Worm (Caenorhabditis elegans): Measurements from ENCODE around the gene btb-20.

btb-20 gene

DNA sequence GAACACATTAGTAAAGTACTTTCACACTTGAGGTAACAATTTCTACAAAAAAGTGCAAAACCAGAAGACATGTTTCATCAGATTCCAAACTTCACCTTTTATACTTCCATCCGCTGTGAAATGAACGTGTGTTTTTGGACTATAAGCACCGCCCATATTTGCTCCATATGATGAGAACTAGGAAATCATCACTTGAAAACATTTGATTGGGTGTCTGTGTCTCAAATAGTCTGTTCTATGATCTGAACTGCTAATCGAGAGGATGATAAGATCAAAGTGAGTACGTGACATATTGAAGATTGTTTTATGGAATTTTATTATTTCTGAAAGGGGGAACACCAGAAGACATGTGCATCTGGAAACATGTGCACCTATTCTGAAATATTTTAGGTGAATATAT, 28.0 kb downstream of the btb-20 start:
- TF ChIP-seq nhr-77 (tag; optimal IDR thresholded peaks at IDR 0.05) (peak; percentile 35), elt-3 (tag; optimal IDR thresholded peaks at IDR 0.05) (no peak), peb-1 (tag; optimal IDR thresholded peaks at IDR 0.05) (no peak), nhr-129 (tag; optimal IDR thresholded peaks at IDR 0.05) (peak; percentile 43), Y55F3AM.14 (GFP tag; optimal IDR thresholded peaks at IDR 0.05) (no peak), blmp-1 (tag; optimal IDR thresholded peaks at IDR 0.05; ENCODE audit: insufficient read depth) (peak; percentile 54), egl-27 (tag; optimal IDR thresholded peaks at IDR 0.05) (no peak), nhr-21 (tag; optimal IDR thresholded peaks at IDR 0.05) (peak; percentile 55), ZK546.5 (tag; optimal IDR thresholded peaks at IDR 0.05) (no peak), C34F6.9 (tag; optimal IDR thresholded peaks at IDR 0.05) (no peak), sma-3 (GFP tag; optimal IDR thresholded peaks at IDR 0.05) (no peak), alr-1 (tag; optimal IDR thresholded peaks at IDR 0.05) (no peak), crh-2 (tag; optimal IDR thresholded peaks at IDR 0.05) (peak; percentile 42), fos-1 (tag; optimal IDR thresholded peaks at IDR 0.05) (peak; percentile 1), zag-1 (tag; optimal IDR thresholded peaks at IDR 0.05) (no peak), aly-2 (tag; optimal IDR thresholded peaks at IDR 0.05) (no peak), skn-1 (tag; optimal IDR thresholded peaks at IDR 0.05) (no peak), nhr-25 (tag; optimal IDR thresholded peaks at IDR 0.05) (peak; percentile 12), mab-5 (tag; optimal IDR thresholded peaks at IDR 0.05) (no peak), sma-9 (GFP tag; optimal IDR thresholded peaks at IDR 0.05) (peak; percentile 87), sma-9 (tag; optimal IDR thresholded peaks at IDR 0.05) (no peak), dmd-4 (tag; optimal IDR thresholded peaks at IDR 0.05) (no peak), lin-39 (tag; optimal IDR thresholded peaks at IDR 0.05) (no peak)

DNA sequence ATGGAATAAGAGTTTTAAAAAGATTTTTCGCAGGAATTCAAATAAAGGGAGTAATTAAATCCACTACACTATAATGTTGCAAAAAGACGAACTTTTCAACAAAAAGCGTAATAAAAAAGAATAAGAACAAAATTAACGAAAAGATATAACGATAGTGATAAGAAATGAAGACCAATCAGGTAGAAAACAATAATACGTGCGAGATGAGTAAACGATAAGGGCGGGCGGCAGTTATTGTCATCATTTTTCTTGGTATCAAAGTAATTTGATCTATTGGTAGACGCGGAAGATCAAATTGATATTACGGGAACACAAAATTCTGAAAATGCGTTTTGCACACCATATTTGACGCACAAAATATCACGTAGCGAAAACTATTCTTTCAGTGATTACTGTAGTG, 28.9 kb downstream of the btb-20 start:
- TF ChIP-seq peb-1 (tag; optimal IDR thresholded peaks at IDR 0.05) = no peak
- peak; percentile 92 for TF ChIP-seq skn-1 (tag; optimal IDR thresholded peaks at IDR 0.05)
- peak; percentile 30 for TF ChIP-seq sma-9 (GFP tag; optimal IDR thresholded peaks at IDR 0.05)
- TF ChIP-seq sma-9 (tag; optimal IDR thresholded peaks at IDR 0.05) = no peak
- peak; percentile 12 for TF ChIP-seq blmp-1 (tag; optimal IDR thresholded peaks at IDR 0.05; ENCODE audit: insufficient read depth)
- TF ChIP-seq ama-1 (optimal IDR thresholded peaks at IDR 0.05) = no peak
- peak; percentile 55 for TF ChIP-seq fos-1 (tag; optimal IDR thresholded peaks at IDR 0.05)

DNA sequence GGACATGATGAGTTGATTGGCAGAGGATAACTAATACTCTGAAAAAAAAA, 29.1 kb downstream of the btb-20 start, which contains the start of gene cysl-2:
Gene cysl-2, minus strand, starts transcription at position 38 of the 50 bp plus-strand sequence.
- peak; percentile 61 for TF ChIP-seq ama-1 (optimal IDR thresholded peaks at IDR 0.05)
- no peak for TF ChIP-seq lin-11 (tag; optimal IDR thresholded peaks at IDR 0.05)

DNA sequence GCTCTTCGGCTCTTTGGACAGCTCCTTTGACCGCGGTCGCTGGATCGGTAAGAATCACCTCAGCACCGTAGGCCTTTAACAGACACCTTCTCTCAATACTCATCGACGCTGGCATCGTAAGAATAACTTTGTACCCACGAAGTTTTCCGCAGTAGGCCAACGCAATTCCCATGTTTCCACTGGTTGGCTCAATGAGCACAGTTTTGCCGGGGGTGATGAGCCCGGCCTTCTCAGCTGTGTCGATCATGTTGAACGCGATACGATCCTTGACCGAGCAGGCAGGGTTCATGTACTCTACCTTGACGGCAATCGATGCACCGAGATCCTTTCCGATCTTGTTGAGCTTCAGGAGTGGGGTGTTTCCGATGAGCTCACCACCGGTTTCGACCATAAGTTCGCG, 29.3 kb downstream of the btb-20 start:
- TF ChIP-seq C34F6.9 (tag; optimal IDR thresholded peaks at IDR 0.05) (no peak), nhr-10 (tag; optimal IDR thresholded peaks at IDR 0.05) (no peak), lin-39 (tag; optimal IDR thresholded peaks at IDR 0.05) (no peak), egl-27 (tag; optimal IDR thresholded peaks at IDR 0.05) (no peak), skn-1 (tag; optimal IDR thresholded peaks at IDR 0.05) (no peak), ztf-4 (tag; optimal IDR thresholded peaks at IDR 0.05) (no peak), fos-1 (tag; optimal IDR thresholded peaks at IDR 0.05) (no peak), gmeb-1 (tag; optimal IDR thresholded peaks at IDR 0.05) (no peak), dmd-4 (tag; optimal IDR thresholded peaks at IDR 0.05) (no peak), sma-9 (GFP tag; optimal IDR thresholded peaks at IDR 0.05) (no peak), sma-9 (tag; optimal IDR thresholded peaks at IDR 0.05) (no peak), mab-5 (tag; optimal IDR thresholded peaks at IDR 0.05) (no peak), mbf-1 (tag; optimal IDR thresholded peaks at IDR 0.05) (no peak), aly-2 (tag; optimal IDR thresholded peaks at IDR 0.05) (no peak), elt-3 (tag; optimal IDR thresholded peaks at IDR 0.05) (no peak), snpc-4 (tag; optimal IDR thresholded peaks at IDR 0.05) (no peak), nhr-12 (tag; optimal IDR thresholded peaks at IDR 0.05) (no peak), alr-1 (tag; optimal IDR thresholded peaks at IDR 0.05) (no peak), lsy-2 (tag; optimal IDR thresholded peaks at IDR 0.05) (no peak), zag-1 (tag; optimal IDR thresholded peaks at IDR 0.05) (no peak)

DNA sequence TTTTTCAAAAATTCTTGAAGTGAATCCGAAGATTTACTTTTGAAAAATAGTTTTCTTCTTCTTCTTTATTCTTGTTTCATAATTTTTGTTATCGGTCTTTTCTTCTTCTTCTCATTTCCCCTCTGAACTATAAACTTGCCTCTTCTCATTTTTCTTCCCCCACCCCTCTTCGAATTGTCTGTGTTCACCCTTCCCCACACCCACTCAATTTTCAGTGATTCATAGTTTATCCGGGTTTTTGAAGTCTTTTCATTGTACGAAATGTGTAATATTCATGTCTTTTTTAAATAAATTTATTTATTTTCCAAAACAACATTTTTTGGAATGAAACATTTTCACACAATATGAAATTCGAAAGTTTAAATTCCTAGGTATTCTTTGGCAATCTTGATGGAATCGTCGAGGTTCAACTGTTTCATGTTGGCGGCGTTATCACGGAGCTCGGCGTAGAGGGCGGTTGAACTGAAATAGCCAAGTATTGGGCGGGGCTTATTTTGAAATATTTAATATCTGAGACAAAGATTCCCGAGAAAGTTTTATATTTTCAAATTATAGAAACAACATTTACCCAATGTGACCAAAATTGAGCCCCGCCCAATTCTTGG, 30.6 kb downstream of the btb-20 start:
- TF ChIP-seq ztf-11 (tag; optimal IDR thresholded peaks at IDR 0.05) (no peak), ama-1 (optimal IDR thresholded peaks at IDR 0.05) (peak; percentile 59)

DNA sequence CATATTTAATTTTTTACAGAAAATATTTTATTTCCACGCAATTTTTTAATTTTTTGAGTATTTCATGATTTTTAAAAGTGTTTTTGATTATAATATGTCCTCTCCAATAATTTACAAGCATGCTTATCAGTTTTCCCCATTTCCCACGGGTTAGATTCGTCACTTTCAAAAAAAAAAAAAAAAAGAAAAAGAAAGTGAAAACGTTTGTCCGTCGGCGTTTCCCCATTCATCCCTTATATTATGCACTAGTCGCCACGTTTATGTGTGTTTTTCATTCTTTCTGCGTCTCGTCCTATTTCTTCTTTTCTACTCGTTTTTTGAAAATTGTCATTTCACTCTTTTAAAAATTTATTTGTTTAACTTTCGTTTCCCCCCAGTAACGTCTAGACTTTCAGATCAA, 33.9 kb downstream of the btb-20 start, which contains the start of gene vnut-1:
Gene vnut-1, plus strand, starts transcription at position 396 of the 400 bp plus-strand sequence.
- TF ChIP-seq unc-39 (tag; optimal IDR thresholded peaks at IDR 0.05) (no peak), dmd-4 (tag; optimal IDR thresholded peaks at IDR 0.05) (no peak), crh-2 (tag; optimal IDR thresholded peaks at IDR 0.05) (peak; percentile 92), lsy-2 (tag; optimal IDR thresholded peaks at IDR 0.05) (peak in 1 of 2 experiments; percentile 51), nhr-25 (tag; optimal IDR thresholded peaks at IDR 0.05) (peak; percentile 17), lin-13 (GFP tag; optimal IDR thresholded peaks at IDR 0.05) (peak; percentile 30), ama-1 (optimal IDR thresholded peaks at IDR 0.05) (no peak), nhr-77 (tag; optimal IDR thresholded peaks at IDR 0.05) (no peak), zag-1 (tag; optimal IDR thresholded peaks at IDR 0.05) (no peak), sem-4 (tag; optimal IDR thresholded peaks at IDR 0.05) (no peak), F13H6.1 (tag; optimal IDR thresholded peaks at IDR 0.05) (peak; percentile 33), nhr-12 (tag; optimal IDR thresholded peaks at IDR 0.05) (no peak), C34F6.9 (tag; optimal IDR thresholded peaks at IDR 0.05) (peak; percentile 27), fos-1 (tag; optimal IDR thresholded peaks at IDR 0.05) (peak; percentile 78), ceh-16 (tag; optimal IDR thresholded peaks at IDR 0.05) (no peak), sma-9 (GFP tag; optimal IDR thresholded peaks at IDR 0.05) (peak; percentile 57), sma-9 (tag; optimal IDR thresholded peaks at IDR 0.05) (no peak), unc-55 (GFP tag; optimal IDR thresholded peaks at IDR 0.05) (peak; percentile 13), skn-1 (tag; optimal IDR thresholded peaks at IDR 0.05) (peak; percentile 14), nhr-10 (tag; optimal IDR thresholded peaks at IDR 0.05) (no peak), blmp-1 (tag; optimal IDR thresholded peaks at IDR 0.05; ENCODE audit: insufficient read depth) (peak; percentile 94), gmeb-1 (tag; optimal IDR thresholded peaks at IDR 0.05) (peak; percentile 27)

Data from whole organism, L2 larva.